Fruit fly (Drosophila melanogaster) whole organism, embryonic: Measurements from ENCODE around the gene nenya.

Experiments
- Aef1 ChIP-seq: fragments of 200-800 bp; sonication (Bioruptor generic); IDR thresholded peaks from 3 replicates; pipeline ENCODE4 v1.3.6; 2022; ENCODE audit warnings: missing biosample characterization, missing genetic modification characterization
- Bteb2 ChIP-seq: fragments of 200-800 bp; sonication (Bioruptor generic); optimal IDR thresholded peaks from 2 replicates; lab custom pipeline; 2016; ENCODE audit warnings: missing biosample characterization, missing genetic modification characterization
- CG10209 ChIP-seq: fragments of 200-800 bp; sonication (Bioruptor generic); optimal IDR thresholded peaks from 3 replicates; lab custom pipeline; 2017; ENCODE audit warnings: missing biosample characterization, mild to moderate bottlenecking, missing genetic modification characterization, missing genetic modification reagents
- CG1024 ChIP-seq: fragments of 200-800 bp; sonication (Bioruptor generic); IDR thresholded peaks from 2 replicates; pipeline ENCODE4 v1.3.6; 2022; ENCODE audit warnings: missing biosample characterization, missing genetic modification characterization
- CG10979 ChIP-seq: fragments of 200-800 bp; sonication (Bioruptor generic); optimal IDR thresholded peaks from 2 replicates; lab custom pipeline; 2018; ENCODE audit warnings: missing biosample characterization, mild to moderate bottlenecking, missing genetic modification characterization, moderate library complexity
- CG12391 ChIP-seq: fragments of 200-800 bp; sonication (Bioruptor generic); optimal IDR thresholded peaks from 3 replicates; lab custom pipeline; 2018; ENCODE audit warnings: missing biosample characterization, mild to moderate bottlenecking, missing genetic modification characterization, moderate library complexity
- CG13287 ChIP-seq: fragments of 200-800 bp; sonication (Bioruptor generic); IDR thresholded peaks from 2 replicates; pipeline ENCODE4 v1.3.6; 2022; ENCODE audit warnings: missing biosample characterization, missing genetic modification characterization; ENCODE audit not compliant: partially characterized antibody
- CG14965 ChIP-seq: fragments of 200-800 bp; sonication (Bioruptor generic); optimal IDR thresholded peaks from 2 replicates; lab custom pipeline; 2016; ENCODE audit warnings: missing biosample characterization, missing genetic modification characterization, borderline replicate concordance
- CG15601 ChIP-seq: fragments of 200-800 bp; sonication (Bioruptor generic); optimal IDR thresholded peaks from 3 replicates; lab custom pipeline; 2019; ENCODE audit warnings: missing biosample characterization, mild to moderate bottlenecking, missing genetic modification characterization, moderate library complexity
- CG16813 ChIP-seq: fragments of 200-800 bp; sonication (Bioruptor generic); IDR thresholded peaks from 3 replicates; pipeline ENCODE4 v1.3.6; 2022; ENCODE audit warnings: missing biosample characterization, missing genetic modification characterization; ENCODE audit not compliant: partially characterized antibody
- CG17359 ChIP-seq: fragments of 200-800 bp; sonication (Bioruptor generic); optimal IDR thresholded peaks from 3 replicates; lab custom pipeline; 2018; ENCODE audit warnings: missing biosample characterization, mild to moderate bottlenecking, missing genetic modification characterization, moderate library complexity
- CG17385 ChIP-seq: fragments of 200-800 bp; sonication (Bioruptor generic); optimal IDR thresholded peaks from 3 replicates; lab custom pipeline; 2018; ENCODE audit warnings: missing biosample characterization, mild to moderate bottlenecking, missing genetic modification characterization
- CG17568 ChIP-seq: fragments of 200-800 bp; sonication (Bioruptor generic); optimal IDR thresholded peaks from 2 replicates; lab custom pipeline; 2018; ENCODE audit warnings: missing biosample characterization, mild to moderate bottlenecking, missing genetic modification characterization, moderate library complexity
- CG3407 ChIP-seq: fragments of 200-800 bp; sonication (Bioruptor generic); optimal IDR thresholded peaks from 2 replicates; lab custom pipeline; 2018; ENCODE audit warnings: missing biosample characterization, mild to moderate bottlenecking, missing genetic modification characterization
- CG43689 ChIP-seq: fragments of 200-800 bp; sonication (Bioruptor generic); IDR thresholded peaks from 2 replicates; pipeline ENCODE4 v1.3.6; 2022; ENCODE audit warnings: missing biosample characterization, missing genetic modification characterization
- CG4854 ChIP-seq: fragments of 200-800 bp; sonication (Bioruptor generic); optimal IDR thresholded peaks from 2 replicates; lab custom pipeline; 2016; ENCODE audit warnings: missing biosample characterization, missing genetic modification characterization, inconsistent platforms
- CG6683 ChIP-seq: fragments of 200-800 bp; sonication (Bioruptor generic); optimal IDR thresholded peaks from 2 replicates; lab custom pipeline; 2017; ENCODE audit warnings: missing biosample characterization, mild to moderate bottlenecking, missing genetic modification characterization, missing genetic modification reagents
- CG7786 ChIP-seq: fragments of 200-800 bp; sonication (Bioruptor generic); optimal IDR thresholded peaks from 2 replicates; lab custom pipeline; 2016; ENCODE audit warnings: missing biosample characterization, missing genetic modification characterization
- CG7987 ChIP-seq: fragments of 200-800 bp; sonication (Bioruptor generic); optimal IDR thresholded peaks from 2 replicates; lab custom pipeline; 2018; ENCODE audit warnings: missing biosample characterization, mild to moderate bottlenecking, missing genetic modification characterization, moderate library complexity
- CG9817 ChIP-seq: fragments of 200-800 bp; sonication (Bioruptor generic); optimal IDR thresholded peaks from 2 replicates; lab custom pipeline; 2018; ENCODE audit warnings: missing biosample characterization, mild to moderate bottlenecking, missing genetic modification characterization, moderate library complexity
- Elba2 ChIP-seq: fragments of 200-800 bp; sonication (Bioruptor generic); optimal IDR thresholded peaks from 3 replicates; lab custom pipeline; 2016; ENCODE audit warnings: missing biosample characterization, missing genetic modification characterization
- GATAe ChIP-seq: fragments of 200-800 bp; sonication (Bioruptor generic); conservative IDR thresholded peaks from 2 replicates; pipeline ENCODE4 v1.3.6; 2022; ENCODE audit warnings: missing biosample characterization, missing genetic modification characterization
- Gug ChIP-seq: fragments of 200-800 bp; sonication (Bioruptor generic); IDR thresholded peaks from 4 replicates; pipeline ENCODE4 v1.3.6; 2022; ENCODE audit warnings: missing biosample characterization, missing genetic modification characterization
- Lim3 ChIP-seq: fragments of 200-800 bp; sonication (Bioruptor generic); IDR thresholded peaks from 2 replicates; pipeline ENCODE4 v1.3.6; 2022; ENCODE audit warnings: missing biosample characterization, missing genetic modification characterization
- Mrtf ChIP-seq: fragments of 200-800 bp; sonication (Bioruptor generic); IDR thresholded peaks from 3 replicates; pipeline ENCODE4 v1.3.6; 2022; ENCODE audit warnings: missing biosample characterization, missing genetic modification characterization
- Optix ChIP-seq: fragments of 200-800 bp; sonication (Bioruptor generic); IDR thresholded peaks from 3 replicates; pipeline ENCODE4 v1.3.6; 2022; ENCODE audit warnings: missing biosample characterization, missing genetic modification characterization
- Ptx1 ChIP-seq: fragments of 200-800 bp; sonication (Bioruptor generic); IDR thresholded peaks from 2 replicates; pipeline ENCODE4 v1.3.6; 2022; ENCODE audit warnings: missing biosample characterization, missing genetic modification characterization
- Trl ChIP-seq, 3 experiments: fragments of >200 bp in 2 of 3; fragments of 200-800 bp in 1 of 3; sonication (Bioruptor generic) in 1 of 3; optimal IDR thresholded peaks; 2 replicates in 1 of 3; 3 replicates in 2 of 3; lab custom pipeline; 2016 to 2017; ENCODE audit warnings: missing biosample characterization in 1 of 3, missing genetic modification characterization in 1 of 3
- Xrp1 ChIP-seq: fragments of 200-800 bp; sonication (Bioruptor generic); IDR thresholded peaks from 2 replicates; pipeline ENCODE4 v1.3.6; 2022; ENCODE audit warnings: missing biosample characterization, missing genetic modification characterization
- al ChIP-seq: fragments of 200-800 bp; sonication (Bioruptor generic); IDR thresholded peaks from 2 replicates; pipeline ENCODE4 v1.3.6; 2022; ENCODE audit warnings: missing biosample characterization, missing genetic modification characterization
- ato ChIP-seq: fragments of 200-800 bp; sonication (Bioruptor generic); IDR thresholded peaks from 2 replicates; pipeline ENCODE4 v1.3.6; 2022; ENCODE audit warnings: missing biosample characterization, missing genetic modification characterization; ENCODE audit not compliant: partially characterized antibody
- crol ChIP-seq: fragments of 200-800 bp; sonication (Bioruptor generic); IDR thresholded peaks from 2 replicates; pipeline ENCODE4 v1.3.6; 2022; ENCODE audit warnings: missing biosample characterization, missing genetic modification characterization
- cwo ChIP-seq: fragments of 200-800 bp; sonication (Bioruptor generic); optimal IDR thresholded peaks from 3 replicates; lab custom pipeline; 2017; ENCODE audit warnings: missing biosample characterization, missing genetic modification characterization, mild to moderate bottlenecking, moderate library complexity, missing genetic modification reagents
- dan ChIP-seq: fragments of 200-800 bp; sonication (Bioruptor generic); IDR thresholded peaks from 2 replicates; pipeline ENCODE4 v1.3.6; 2022; ENCODE audit warnings: missing biosample characterization, missing genetic modification characterization
- dysf ChIP-seq: fragments of 200-800 bp; sonication (Bioruptor generic); IDR thresholded peaks from 3 replicates; pipeline ENCODE4 v1.3.6; 2022; ENCODE audit warnings: missing biosample characterization, missing genetic modification characterization
- emc ChIP-seq: fragments of 200-800 bp; sonication (Bioruptor generic); optimal IDR thresholded peaks from 2 replicates; lab custom pipeline; 2016; ENCODE audit warnings: missing biosample characterization, missing genetic modification characterization
- en ChIP-seq: fragments of 200-800 bp; sonication (Bioruptor generic); optimal IDR thresholded peaks from 2 replicates; lab custom pipeline; 2016; ENCODE audit warnings: missing biosample characterization, missing genetic modification characterization
- eve ChIP-seq, 2 experiments: fragments of >200 bp; optimal IDR thresholded peaks; 2 replicates each; lab custom pipeline; 2017; ENCODE audit warnings: missing biosample characterization in 2 of 2, missing genetic modification characterization in 2 of 2
- fd3F ChIP-seq: fragments of 200-800 bp; sonication (Bioruptor generic); optimal IDR thresholded peaks from 2 replicates; lab custom pipeline; 2018; ENCODE audit warnings: missing biosample characterization, mild to moderate bottlenecking, missing genetic modification characterization, moderate library complexity
- h ChIP-seq: fragments of >200 bp; optimal IDR thresholded peaks from 2 replicates; lab custom pipeline; 2017
- ind ChIP-seq: fragments of 200-800 bp; sonication (Bioruptor generic); optimal IDR thresholded peaks from 3 replicates; lab custom pipeline; 2016; ENCODE audit warnings: missing biosample characterization, missing genetic modification characterization
- kni ChIP-seq: fragments of 200-800 bp; sonication (Bioruptor generic); optimal IDR thresholded peaks from 3 replicates; lab custom pipeline; 2017; ENCODE audit warnings: mild to moderate bottlenecking, missing biosample characterization, missing genetic modification reagents, missing genetic modification characterization
- otp ChIP-seq: fragments of 200-800 bp; sonication (Bioruptor generic); IDR thresholded peaks from 3 replicates; pipeline ENCODE4, ENCODE4 v1.3.6; 2022; ENCODE audit warnings: missing biosample characterization, missing genetic modification characterization
- pb ChIP-seq: fragments of 200-800 bp; sonication (Bioruptor generic); optimal IDR thresholded peaks from 3 replicates; lab custom pipeline; 2016; ENCODE audit warnings: missing biosample characterization, missing genetic modification characterization
- pzg ChIP-seq: fragments of 200-800 bp; sonication (Bioruptor generic); optimal IDR thresholded peaks from 3 replicates; lab custom pipeline; 2018; ENCODE audit warnings: missing biosample characterization, mild to moderate bottlenecking, missing genetic modification characterization, moderate library complexity
- run ChIP-seq: fragments of 200-800 bp; sonication (Bioruptor generic); optimal IDR thresholded peaks from 3 replicates; lab custom pipeline; 2018; ENCODE audit warnings: missing biosample characterization, mild to moderate bottlenecking, missing genetic modification characterization
- sim ChIP-seq: fragments of 200-800 bp; sonication (Bioruptor generic); IDR thresholded peaks from 2 replicates; pipeline ENCODE4 v1.3.6; 2022; ENCODE audit warnings: missing biosample characterization, missing genetic modification characterization
- stc ChIP-seq: fragments of 200-800 bp; sonication (Bioruptor generic); IDR thresholded peaks from 2 replicates; pipeline ENCODE4 v1.3.6; 2022; ENCODE audit warnings: missing biosample characterization, missing genetic modification characterization
- wdn ChIP-seq: fragments of 200-800 bp; sonication (Bioruptor generic); IDR thresholded peaks from 2 replicates; pipeline ENCODE4 v1.3.6; 2022; ENCODE audit warnings: missing biosample characterization, missing genetic modification characterization

Gene nenya

dm6 chr3R:27937752-27938694 is 10.0 kb upstream of the nenya start, which contains the start of the genes NSD and BOD1 (continued):
- TF ChIP-seq CG9817 (tag; lab: Kevin White, UChicago) (peak; percentile 60), stc (GFP tag; lab: Robert Waterston, UW) (no peak), ind (GFP tag; lab: Kevin White, UChicago) (peak; percentile 52), sim (GFP tag; lab: Robert Waterston, UW) (no peak), CG17568 (GFP tag; lab: Kevin White, UChicago) (no peak), cwo (GFP tag; lab: Kevin White, UChicago) (no peak), CG12391 (tag; lab: Kevin White, UChicago) (peak; percentile 48), CG4854 (no peak), emc (no peak), Ptx1 (GFP tag; lab: Robert Waterston, UW) (peak; percentile 72), Aef1 (peak; percentile 65), en (GFP tag; lab: Kevin White, UChicago) (no peak), Gug (GFP tag; lab: Robert Waterston, UW) (peak; percentile 82), CG10209 (GFP tag; lab: Kevin White, UChicago) (peak; percentile 48), CG15601 (no peak), dan (no peak), Lim3 (no peak), pzg (peak; percentile 77), CG6683 (GFP tag; lab: Kevin White, UChicago) (no peak), fd3F (GFP tag; lab: Kevin White, UChicago) (no peak), CG1024 (GFP tag; lab: Robert Waterston, UW) (0 out of 2 replicates have a peak, but pooled peaks have one; percentile 46), GATAe (GFP tag; lab: Robert Waterston, UW) (no peak), kni (GFP tag; lab: Kevin White, UChicago) (no peak), dysf (GFP tag; lab: Robert Waterston, UW) (peak; percentile 71), CG7786 (no peak), CG3407 (GFP tag; lab: Kevin White, UChicago) (no peak), CG10979 (tag; lab: Kevin White, UChicago) (no peak), otp (GFP tag; lab: Robert Waterston, UW) (no peak), run (tag; lab: Kevin White, UChicago) (no peak), eve (GFP tag; optimal IDR thresholded peaks at IDR 0.05; lab: Kevin White, UChicago) (no peak), h (no peak), CG16813 (GFP tag; lab: Robert Waterston, UW) (peak; percentile 95), CG7987 (GFP tag; lab: Kevin White, UChicago) (peak; percentile 20), Mrtf (GFP tag; lab: Robert Waterston, UW) (peak; percentile 40; the same call in 1 of the 3 replicates), Trl (optimal IDR thresholded peaks at IDR 0.05; lab: Kevin White, UChicago) (no peak), Trl (GFP tag; optimal IDR thresholded peaks at IDR 0.05; lab: Kevin White, UChicago) (no peak), Xrp1 (GFP tag; lab: Robert Waterston, UW) (peak; percentile 72), Elba2 (GFP tag; lab: Kevin White, UChicago) (no peak), CG43689 (GFP tag; lab: Robert Waterston, UW) (no peak), crol (GFP tag; lab: Robert Waterston, UW) (peak; percentile 8; the same call in 1 of the 2 replicates), al (GFP tag; lab: Robert Waterston, UW) (peak; percentile 85), Optix (peak; percentile 55; the same call in 1 of the 3 replicates), wdn (GFP tag; lab: Robert Waterston, UW) (peak; percentile 53), pb (no peak), CG17359 (peak; percentile 48), CG17385 (GFP tag; lab: Kevin White, UChicago) (no peak), CG14965 (no peak), CG13287 (GFP tag; lab: Robert Waterston, UW) (peak; percentile 85), ato (GFP tag; lab: Robert Waterston, UW) (peak; percentile 96), Bteb2 (GFP tag; lab: Kevin White, UChicago) (no peak)
